Fruit fly (Drosophila melanogaster) whole organism, embryonic: ENCODE results near the gene CG16789.
A peak's percentile ranks its signal among the peaks of the same experiment; 100 is the strongest.

Source experiments
- CG10321 ChIP-seq: fragments of 200-800 bp; sonication (Bioruptor generic); IDR thresholded peaks from 2 replicates; pipeline ENCODE4 v1.3.6; 2022; ENCODE audit warnings: missing biosample characterization, missing genetic modification characterization
- CG10431 ChIP-seq: fragments of 200-800 bp; sonication (Bioruptor generic); optimal IDR thresholded peaks from 3 replicates; lab custom pipeline; 2018; ENCODE audit warnings: missing biosample characterization, mild to moderate bottlenecking, missing genetic modification characterization
- CG11456 ChIP-seq: fragments of 200-800 bp; sonication (Bioruptor generic); IDR thresholded peaks from 3 replicates; pipeline ENCODE4 v1.3.6; 2022; ENCODE audit warnings: missing biosample characterization, missing genetic modification characterization
- CG11504 ChIP-seq: fragments of 200-800 bp; sonication (Bioruptor generic); optimal IDR thresholded peaks from 3 replicates; lab custom pipeline; 2019; ENCODE audit warnings: missing biosample characterization, mild to moderate bottlenecking, missing genetic modification characterization, moderate library complexity
- CG12659 ChIP-seq: fragments of 200-800 bp; sonication (Bioruptor generic); optimal IDR thresholded peaks from 3 replicates; lab custom pipeline; 2017; ENCODE audit warnings: mild to moderate bottlenecking, missing biosample characterization, missing genetic modification reagents, missing genetic modification characterization
- CG13775 ChIP-seq: fragments of 200-800 bp; sonication (Bioruptor generic); optimal IDR thresholded peaks from 3 replicates; lab custom pipeline; 2017; ENCODE audit warnings: missing biosample characterization, mild to moderate bottlenecking, missing genetic modification characterization
- CG15269 ChIP-seq: fragments of 200-800 bp; sonication (Bioruptor generic); optimal IDR thresholded peaks from 2 replicates; lab custom pipeline; 2018; ENCODE audit warnings: missing biosample characterization, mild to moderate bottlenecking, missing genetic modification characterization, moderate library complexity
- CG1603 ChIP-seq: fragments of 200-800 bp; sonication (Bioruptor generic); optimal IDR thresholded peaks from 2 replicates; lab custom pipeline; 2019; ENCODE audit warnings: missing biosample characterization, mild to moderate bottlenecking, missing genetic modification characterization, moderate library complexity
- CG16815 ChIP-seq: fragments of 200-800 bp; sonication (Bioruptor generic); optimal IDR thresholded peaks from 3 replicates; lab custom pipeline; 2017; ENCODE audit warnings: missing biosample characterization, mild to moderate bottlenecking, missing genetic modification characterization
- CG17385 ChIP-seq: fragments of 200-800 bp; sonication (Bioruptor generic); optimal IDR thresholded peaks from 3 replicates; lab custom pipeline; 2018; ENCODE audit warnings: missing biosample characterization, mild to moderate bottlenecking, missing genetic modification characterization
- CG2678 ChIP-seq: fragments of 200-800 bp; sonication (Bioruptor generic); optimal IDR thresholded peaks from 3 replicates; lab custom pipeline; 2019; ENCODE audit warnings: missing biosample characterization, mild to moderate bottlenecking, missing genetic modification characterization, moderate library complexity
- CG3995 ChIP-seq: fragments of 200-800 bp; sonication (Bioruptor generic); optimal IDR thresholded peaks from 3 replicates; lab custom pipeline; 2016; ENCODE audit warnings: missing biosample characterization, missing genetic modification characterization
- CG4424 ChIP-seq: fragments of 200-800 bp; sonication (Bioruptor generic); optimal IDR thresholded peaks from 3 replicates; lab custom pipeline; 2016; ENCODE audit warnings: missing biosample characterization, missing genetic modification characterization
- CG5953 ChIP-seq: fragments of 200-800 bp; sonication (Bioruptor generic); IDR thresholded peaks from 2 replicates; pipeline ENCODE4 v1.3.6; 2022; ENCODE audit warnings: missing biosample characterization, missing genetic modification characterization
- CG7786 ChIP-seq: fragments of 200-800 bp; sonication (Bioruptor generic); optimal IDR thresholded peaks from 2 replicates; lab custom pipeline; 2016; ENCODE audit warnings: missing biosample characterization, missing genetic modification characterization
- CG8089 ChIP-seq: fragments of 200-800 bp; sonication (Bioruptor generic); optimal IDR thresholded peaks from 3 replicates; lab custom pipeline; 2016; ENCODE audit warnings: missing biosample characterization, missing genetic modification characterization
- CG8290 ChIP-seq, 3 experiments: fragments of 200-800 bp; sonication (Bioruptor generic); optimal IDR thresholded peaks; 2 replicates each; lab custom pipeline; 2016 to 2019; ENCODE audit warnings: missing biosample characterization in 3 of 3, missing genetic modification characterization in 3 of 3, mild to moderate bottlenecking in 2 of 3, moderate library complexity in 1 of 3
- CTCF ChIP-seq: fragments of 200-800 bp; sonication (Bioruptor generic); optimal IDR thresholded peaks from 2 replicates; lab custom pipeline; 2017; ENCODE audit warnings: missing biosample characterization, mild to moderate bottlenecking, missing genetic modification characterization, moderate library complexity
- Doc2 ChIP-seq: fragments of 200-800 bp; sonication (Bioruptor generic); IDR thresholded peaks from 2 replicates; pipeline ENCODE4 v1.3.6; 2022; ENCODE audit warnings: missing biosample characterization, missing genetic modification characterization
- HmgZ ChIP-seq: fragments of 200-800 bp; sonication (Bioruptor generic); optimal IDR thresholded peaks from 2 replicates; lab custom pipeline; 2018; ENCODE audit warnings: missing biosample characterization, mild to moderate bottlenecking, missing genetic modification characterization
- MBD-R2 ChIP-seq: fragments of 200-800 bp; sonication (Bioruptor generic); IDR thresholded peaks from 2 replicates; pipeline ENCODE4 v1.3.6; 2022; ENCODE audit warnings: missing biosample characterization, missing genetic modification characterization
- Mad ChIP-seq: fragments of 200-800 bp; sonication (Bioruptor generic); optimal IDR thresholded peaks from 2 replicates; lab custom pipeline; 2016; ENCODE audit warnings: missing biosample characterization, missing genetic modification characterization
- Med ChIP-seq: fragments of 200-800 bp; sonication (Bioruptor generic); peaks from one replicate; lab custom pipeline; 2016; ENCODE audit warnings: missing biosample characterization, missing genetic modification characterization, mild to moderate bottlenecking, inconsistent platforms, moderate library complexity
- NfI ChIP-seq: fragments of 200-800 bp; sonication (Bioruptor generic); optimal IDR thresholded peaks from 3 replicates; lab custom pipeline; 2018; ENCODE audit warnings: missing biosample characterization, mild to moderate bottlenecking, missing genetic modification characterization, moderate library complexity
- PHDP ChIP-seq: fragments of 200-800 bp; sonication (Bioruptor generic); optimal IDR thresholded peaks from 3 replicates; lab custom pipeline; 2018; ENCODE audit warnings: missing biosample characterization, mild to moderate bottlenecking, missing genetic modification characterization, moderate library complexity
- Sox102F ChIP-seq: fragments of 200-800 bp; sonication (Bioruptor generic); optimal IDR thresholded peaks from 2 replicates; lab custom pipeline; 2018; ENCODE audit warnings: missing biosample characterization, mild to moderate bottlenecking, missing genetic modification characterization, moderate library complexity
- Tbp ChIP-seq: fragments of >200 bp; optimal IDR thresholded peaks from 2 replicates; lab custom pipeline; 2018; ENCODE audit warnings: missing biosample characterization, missing genetic modification characterization
- br ChIP-seq: fragments of >200 bp; optimal IDR thresholded peaks from 2 replicates; lab custom pipeline; 2017
- cas ChIP-seq: fragments of 200-800 bp; sonication (Bioruptor generic); IDR thresholded peaks from 2 replicates; pipeline ENCODE4 v1.3.6; 2022; ENCODE audit warnings: missing biosample characterization, missing genetic modification characterization
- chinmo ChIP-seq: fragments of 200-800 bp; sonication (Bioruptor generic); IDR thresholded peaks from 4 replicates; pipeline ENCODE4 v1.3.6; 2022; ENCODE audit warnings: missing biosample characterization, missing genetic modification characterization; ENCODE audit not compliant: partially characterized antibody
- ci ChIP-seq: fragments of 200-800 bp; sonication (Bioruptor generic); IDR thresholded peaks from 3 replicates; pipeline ENCODE4 v1.3.6; 2022; ENCODE audit warnings: missing biosample characterization, missing genetic modification characterization
- dati ChIP-seq: fragments of 200-800 bp; sonication (Bioruptor generic); IDR thresholded peaks from 2 replicates; pipeline ENCODE4 v1.3.6; 2022; ENCODE audit warnings: missing biosample characterization, missing genetic modification characterization
- emc ChIP-seq: fragments of 200-800 bp; sonication (Bioruptor generic); optimal IDR thresholded peaks from 2 replicates; lab custom pipeline; 2016; ENCODE audit warnings: missing biosample characterization, missing genetic modification characterization
- en ChIP-seq: fragments of 200-800 bp; sonication (Bioruptor generic); optimal IDR thresholded peaks from 2 replicates; lab custom pipeline; 2016; ENCODE audit warnings: missing biosample characterization, missing genetic modification characterization
- fd64A ChIP-seq: fragments of 200-800 bp; sonication (Bioruptor generic); optimal IDR thresholded peaks from 3 replicates; lab custom pipeline; 2018; ENCODE audit warnings: missing biosample characterization, mild to moderate bottlenecking, missing genetic modification characterization
- gem ChIP-seq: fragments of 200-800 bp; sonication (Bioruptor generic); optimal IDR thresholded peaks from 2 replicates; lab custom pipeline; 2019; ENCODE audit warnings: missing biosample characterization, mild to moderate bottlenecking, missing genetic modification characterization, moderate library complexity
- grau ChIP-seq: fragments of 200-800 bp; optimal IDR thresholded peaks from 3 replicates; lab custom pipeline; 2019; ENCODE audit warnings: missing biosample characterization, mild to moderate bottlenecking, missing genetic modification characterization, moderate library complexity
- grn ChIP-seq: fragments of 200-800 bp; sonication (Bioruptor generic); optimal IDR thresholded peaks from 3 replicates; lab custom pipeline; 2017; ENCODE audit warnings: missing biosample characterization, missing genetic modification characterization
- gsb-n ChIP-seq: fragments of 200-800 bp; sonication (Bioruptor generic); optimal IDR thresholded peaks from 3 replicates; lab custom pipeline; 2018; ENCODE audit warnings: missing biosample characterization, mild to moderate bottlenecking, missing genetic modification characterization
- hth ChIP-seq: fragments of >200 bp; optimal IDR thresholded peaks from 2 replicates; lab custom pipeline; 2017; ENCODE audit warnings: inconsistent platforms
- inv ChIP-seq: fragments of 200-800 bp; sonication (Bioruptor generic); IDR thresholded peaks from 2 replicates; pipeline ENCODE4 v1.3.6; 2022; ENCODE audit warnings: missing biosample characterization, missing genetic modification characterization; ENCODE audit not compliant: partially characterized antibody
- lilli ChIP-seq: fragments of 200-800 bp; sonication (Bioruptor generic); optimal IDR thresholded peaks from 3 replicates; lab custom pipeline; 2016; ENCODE audit warnings: missing biosample characterization, missing genetic modification characterization
- nau ChIP-seq: fragments of 200-800 bp; sonication (Bioruptor generic); optimal IDR thresholded peaks from 3 replicates; lab custom pipeline; 2017; ENCODE audit warnings: missing biosample characterization, mild to moderate bottlenecking, missing genetic modification characterization, missing genetic modification reagents
- nerfin-2 ChIP-seq: fragments of 200-800 bp; sonication (Bioruptor generic); IDR thresholded peaks from 2 replicates; pipeline ENCODE4 v1.3.6; 2022; ENCODE audit warnings: missing biosample characterization, missing genetic modification characterization; ENCODE audit not compliant: partially characterized antibody
- oc ChIP-seq: fragments of 200-800 bp; sonication (Bioruptor generic); optimal IDR thresholded peaks from 2 replicates; lab custom pipeline; 2018; ENCODE audit warnings: missing biosample characterization, mild to moderate bottlenecking, missing genetic modification characterization, moderate library complexity
- prd ChIP-seq, 3 experiments: fragments of >200 bp in 2 of 3; fragments of 200-800 bp in 1 of 3; sonication (Bioruptor generic) in 1 of 3; optimal IDR thresholded peaks in 2 of 3; IDR thresholded peaks in 1 of 3; 2 replicates in 2 of 3; 3 replicates in 1 of 3; pipeline versions ENCODE4 v1.3.6 to Lab custom; 2017 to 2022; ENCODE audit warnings: missing biosample characterization in 1 of 3, missing genetic modification characterization in 1 of 3
- row ChIP-seq: fragments of 200-800 bp; sonication (Bioruptor generic); IDR thresholded peaks from 3 replicates; pipeline ENCODE4 v1.3.6; 2022; ENCODE audit warnings: missing biosample characterization, missing genetic modification characterization
- shn ChIP-seq: fragments of 200-800 bp; sonication (Bioruptor generic); optimal IDR thresholded peaks from 3 replicates; lab custom pipeline; 2016; ENCODE audit warnings: missing biosample characterization, missing genetic modification characterization
- so ChIP-seq: fragments of 200-800 bp; sonication (Bioruptor generic); IDR thresholded peaks from 3 replicates; pipeline ENCODE4 v1.3.6; 2022; ENCODE audit warnings: missing biosample characterization, missing genetic modification characterization
- vvl ChIP-seq: fragments of 200-800 bp; sonication (Bioruptor generic); IDR thresholded peaks from 2 replicates; pipeline ENCODE4 v1.3.6; 2022; ENCODE audit warnings: missing biosample characterization, missing genetic modification characterization
- zen ChIP-seq: fragments of 200-800 bp; sonication (Bioruptor generic); optimal IDR thresholded peaks from 3 replicates; lab custom pipeline; 2018; ENCODE audit warnings: missing biosample characterization, mild to moderate bottlenecking, missing genetic modification characterization, moderate library complexity

Gene CG16789

DNA sequence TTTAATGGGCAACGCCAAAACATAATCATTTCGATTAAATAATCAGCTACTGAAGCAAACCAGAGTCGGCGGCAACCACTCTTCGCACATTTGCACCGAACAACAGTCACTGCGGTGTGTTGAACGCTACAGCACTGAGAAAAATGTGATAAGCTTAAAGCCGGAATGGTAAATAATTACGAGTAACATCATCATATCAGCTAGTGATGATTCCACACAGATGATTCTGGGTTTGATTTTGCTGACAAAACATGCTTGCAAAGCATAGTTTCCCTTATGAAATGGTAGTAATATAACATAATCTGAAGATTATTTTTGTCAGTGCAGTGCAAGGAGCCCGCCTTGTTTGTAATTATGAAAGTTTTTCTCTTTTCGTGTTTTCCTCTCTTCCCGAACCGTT lies 32.1 kb downstream of the CG16789 start (continued):
- TF ChIP-seq CG8290 (GFP tag; optimal IDR thresholded peaks at IDR 0.05; lab: Kevin White, UChicago) = no peak
- TF ChIP-seq CG8290 (tag; optimal IDR thresholded peaks at IDR 0.05; lab: Kevin White, UChicago) = peak in 1 of 2 experiments; percentile 61
- peak; percentile 58; the same call in 2 of the 3 replicates for TF ChIP-seq row (GFP tag; lab: Robert Waterston, UW)
- TF ChIP-seq br (lab: Kevin White, UChicago) = no peak
- TF ChIP-seq vvl (GFP tag; lab: Robert Waterston, UW) = peak; percentile 51; the same call in 1 of the 2 replicates
- TF ChIP-seq lilli (GFP tag; lab: Kevin White, UChicago) = peak; percentile 47
- TF ChIP-seq zen (tag; lab: Kevin White, UChicago) = peak; percentile 64
- TF ChIP-seq prd (optimal IDR thresholded peaks at IDR 0.05; lab: Kevin White, UChicago) = no peak
- TF ChIP-seq prd (GFP tag; IDR thresholded peaks at IDR 0.05; lab: Robert Waterston, UW) = peak; percentile 51; the same call in 1 of the 3 replicates
- TF ChIP-seq CG17385 = peak; percentile 51
- peak; percentile 13 for TF ChIP-seq CG15269 (tag; lab: Kevin White, UChicago)
- TF ChIP-seq MBD-R2 = no peak
- TF ChIP-seq en = no peak
- 0 out of 3 replicates have a peak, but pooled peaks have one; percentile 15 for TF ChIP-seq so (GFP tag; lab: Robert Waterston, UW)
- TF ChIP-seq emc (GFP tag; lab: Kevin White, UChicago) = no peak
- no peak for TF ChIP-seq Tbp (GFP tag; lab: Kevin White, UChicago)
- peak; percentile 55 for TF ChIP-seq CG4424
- no peak for TF ChIP-seq grn
- no peak for TF ChIP-seq shn (GFP tag; lab: Kevin White, UChicago)
- no peak for TF ChIP-seq dati (GFP tag; lab: Robert Waterston, UW)
- TF ChIP-seq CTCF (GFP tag; lab: Kevin White, UChicago) = no peak
- TF ChIP-seq CG12659 (GFP tag; lab: Kevin White, UChicago) = peak; percentile 14
- TF ChIP-seq inv (GFP tag; lab: Robert Waterston, UW) = no peak
- TF ChIP-seq CG16815 (GFP tag; lab: Kevin White, UChicago) = peak; percentile 40
- peak; percentile 44 for TF ChIP-seq oc (tag; lab: Kevin White, UChicago)
- TF ChIP-seq cas (GFP tag; lab: Robert Waterston, UW) = no peak
- TF ChIP-seq CG8089 = peak; percentile 12
- peak; percentile 74 for TF ChIP-seq CG11504 (tag; lab: Kevin White, UChicago)
- TF ChIP-seq nau = peak; percentile 19
- TF ChIP-seq CG10321 (GFP tag; lab: Robert Waterston, UW) = no peak
- TF ChIP-seq CG5953 = no peak
- TF ChIP-seq nerfin-2 (GFP tag; lab: Robert Waterston, UW) = no peak
- TF ChIP-seq Sox102F (GFP tag; lab: Kevin White, UChicago) = peak; percentile 77
- peak; percentile 8; the same call in 1 of the 3 replicates for TF ChIP-seq CG11456 (GFP tag; lab: Robert Waterston, UW)
- TF ChIP-seq chinmo (GFP tag; lab: Robert Waterston, UW) = no peak
- no peak for TF ChIP-seq hth
- TF ChIP-seq fd64A = peak; percentile 58
- no peak for TF ChIP-seq Doc2 (GFP tag; lab: Robert Waterston, UW)
- TF ChIP-seq gem (tag; lab: Kevin White, UChicago) = peak; percentile 78
- TF ChIP-seq gsb-n (tag; lab: Kevin White, UChicago) = peak; percentile 57
- no peak for TF ChIP-seq HmgZ (tag; lab: Kevin White, UChicago)
- peak; percentile 30 for TF ChIP-seq NfI (GFP tag; lab: Kevin White, UChicago)
- peak; percentile 63 for TF ChIP-seq grau (tag; lab: Kevin White, UChicago)
- TF ChIP-seq CG10431 (GFP tag; lab: Kevin White, UChicago) = no peak
- TF ChIP-seq Med (GFP tag; lab: Kevin White, UChicago) = peak; percentile 58
- peak; percentile 43 for TF ChIP-seq PHDP (tag; lab: Kevin White, UChicago)
- no peak for TF ChIP-seq CG3995 (GFP tag; lab: Kevin White, UChicago)
- peak; percentile 82 for TF ChIP-seq CG1603 (tag; lab: Kevin White, UChicago)
- TF ChIP-seq CG13775 = peak; percentile 8
- TF ChIP-seq ci (GFP tag; lab: Robert Waterston, UW) = peak; percentile 75; the same call in 2 of the 3 replicates
- peak; percentile 18 for TF ChIP-seq Mad
- TF ChIP-seq CG2678 (tag; lab: Kevin White, UChicago) = peak; percentile 54
- peak; percentile 12 for TF ChIP-seq CG7786 (GFP tag; lab: Kevin White, UChicago)
